Fruit fly (Drosophila melanogaster): ENCODE measurements around the gene Rev1.

- TF ChIP-seq CG8478 (optimal IDR thresholded peaks at IDR 0.05) (no peak), EcR (GFP tag; optimal IDR thresholded peaks at IDR 0.05) (no peak)
These were observed 44.7 kb downstream of the Rev1 start, which contains the start of gene CG13894 for dm6 chr3L:698748-699367.
